Fruit fly (Drosophila melanogaster) whole organism, embryonic: ENCODE data around the gene Atg6.

Experiments used
- Abd-B ChIP-seq: fragments of 200-800 bp; sonication (Bioruptor generic); optimal IDR thresholded peaks from 2 replicates; lab custom pipeline; 2018; ENCODE audit warnings: missing biosample characterization, mild to moderate bottlenecking, missing genetic modification characterization, moderate library complexity
- Atf3 ChIP-seq: fragments of 200-800 bp; sonication (Bioruptor generic); optimal IDR thresholded peaks from 3 replicates; lab custom pipeline; 2016; ENCODE audit warnings: missing biosample characterization, missing genetic modification characterization
- B-H1 ChIP-seq: fragments of 200-800 bp; sonication (Bioruptor generic); IDR thresholded peaks from 3 replicates; pipeline ENCODE4 v1.3.6; 2022; ENCODE audit warnings: missing biosample characterization, missing genetic modification characterization
- BEAF-32 ChIP-seq: fragments of 200-800 bp; sonication (Bioruptor generic); optimal IDR thresholded peaks from 3 replicates; lab custom pipeline; 2017; ENCODE audit warnings: missing biosample characterization, missing genetic modification characterization, mild to moderate bottlenecking, moderate library complexity, missing genetic modification reagents
- BtbVII ChIP-seq: fragments of 200-800 bp; sonication (Bioruptor generic); optimal IDR thresholded peaks from 3 replicates; lab custom pipeline; 2017; ENCODE audit warnings: missing biosample characterization, mild to moderate bottlenecking, missing genetic modification characterization
- CG10321 ChIP-seq: fragments of 200-800 bp; sonication (Bioruptor generic); IDR thresholded peaks from 2 replicates; pipeline ENCODE4 v1.3.6; 2022; ENCODE audit warnings: missing biosample characterization, missing genetic modification characterization
- CG10959 ChIP-seq: fragments of 200-800 bp; sonication (Bioruptor generic); IDR thresholded peaks from 2 replicates; pipeline ENCODE4 v1.3.6; 2022; ENCODE audit warnings: missing biosample characterization, missing genetic modification characterization
- CG11504 ChIP-seq: fragments of 200-800 bp; sonication (Bioruptor generic); optimal IDR thresholded peaks from 3 replicates; lab custom pipeline; 2019; ENCODE audit warnings: missing biosample characterization, mild to moderate bottlenecking, missing genetic modification characterization, moderate library complexity
- CG14667 ChIP-seq: fragments of 200-800 bp; sonication (Bioruptor generic); IDR thresholded peaks from 2 replicates; pipeline ENCODE4 v1.3.6; 2022; ENCODE audit warnings: missing biosample characterization, missing genetic modification characterization
- CG18764 ChIP-seq: fragments of 200-800 bp; sonication (Bioruptor generic); optimal IDR thresholded peaks from 3 replicates; lab custom pipeline; 2016; ENCODE audit warnings: missing biosample characterization, missing genetic modification characterization
- CG30431 ChIP-seq: fragments of 200-800 bp; sonication (Bioruptor generic); optimal IDR thresholded peaks from 2 replicates; lab custom pipeline; 2017; ENCODE audit warnings: missing biosample characterization, missing genetic modification characterization
- CG32772 ChIP-seq: fragments of 200-800 bp; sonication (Bioruptor generic); IDR thresholded peaks from 2 replicates; pipeline ENCODE4 v1.3.6; 2022; ENCODE audit warnings: missing biosample characterization, missing genetic modification characterization
- CG33557 ChIP-seq: fragments of 200-800 bp; sonication (Bioruptor generic); optimal IDR thresholded peaks from 2 replicates; lab custom pipeline; 2019; ENCODE audit warnings: missing biosample characterization, mild to moderate bottlenecking, missing genetic modification characterization, moderate library complexity
- CG5180 ChIP-seq: fragments of 200-800 bp; sonication (Bioruptor generic); optimal IDR thresholded peaks from 3 replicates; lab custom pipeline; 2017; ENCODE audit warnings: missing biosample characterization, missing genetic modification characterization, mild to moderate bottlenecking, moderate library complexity, missing genetic modification reagents
- CG5245 ChIP-seq: fragments of 200-800 bp; sonication (Bioruptor generic); optimal IDR thresholded peaks from 3 replicates; lab custom pipeline; 2016; ENCODE audit warnings: missing biosample characterization, missing genetic modification characterization
- Dek ChIP-seq: fragments of 200-800 bp; sonication (Bioruptor generic); optimal IDR thresholded peaks from 3 replicates; lab custom pipeline; 2019; ENCODE audit warnings: missing biosample characterization, mild to moderate bottlenecking, missing genetic modification characterization, moderate library complexity
- Dref ChIP-seq: fragments of 200-800 bp; sonication (Bioruptor generic); IDR thresholded peaks from 2 replicates; pipeline ENCODE4 v1.3.6; 2022; ENCODE audit warnings: missing biosample characterization, missing genetic modification characterization
- Fer2 ChIP-seq: fragments of 200-800 bp; sonication (Bioruptor generic); optimal IDR thresholded peaks from 2 replicates; lab custom pipeline; 2018; ENCODE audit warnings: missing biosample characterization, mild to moderate bottlenecking, missing genetic modification characterization, moderate library complexity
- Hey ChIP-seq: fragments of 200-800 bp; sonication (Bioruptor generic); optimal IDR thresholded peaks from 3 replicates; lab custom pipeline; 2018; ENCODE audit warnings: missing biosample characterization, mild to moderate bottlenecking, missing genetic modification characterization
- Lpt ChIP-seq: fragments of >200 bp; optimal IDR thresholded peaks from 2 replicates; lab custom pipeline; 2018; ENCODE audit warnings: missing biosample characterization, missing genetic modification characterization
- NC2α ChIP-seq: fragments of 200-800 bp; sonication (Bioruptor generic); optimal IDR thresholded peaks from 2 replicates; lab custom pipeline; 2016; ENCODE audit warnings: missing biosample characterization, missing genetic modification characterization
- NFAT ChIP-seq: fragments of 200-800 bp; sonication (Bioruptor generic); IDR thresholded peaks from 2 replicates; pipeline ENCODE4 v1.3.6; 2022; ENCODE audit warnings: missing biosample characterization, missing genetic modification characterization
- NK7.1 ChIP-seq: fragments of 200-800 bp; sonication (Bioruptor generic); optimal IDR thresholded peaks from 3 replicates; lab custom pipeline; 2016; ENCODE audit warnings: missing biosample characterization, missing genetic modification characterization
- Optix ChIP-seq: fragments of 200-800 bp; sonication (Bioruptor generic); IDR thresholded peaks from 3 replicates; pipeline ENCODE4 v1.3.6; 2022; ENCODE audit warnings: missing biosample characterization, missing genetic modification characterization
- Six4 ChIP-seq: fragments of 200-800 bp; sonication (Bioruptor generic); optimal IDR thresholded peaks from 2 replicates; lab custom pipeline; 2016; ENCODE audit warnings: missing biosample characterization, missing genetic modification characterization
- Spps ChIP-seq: fragments of 200-800 bp; sonication (Bioruptor generic); optimal IDR thresholded peaks from 2 replicates; lab custom pipeline; 2018; ENCODE audit warnings: missing biosample characterization, mild to moderate bottlenecking, missing genetic modification characterization
- Ssrp ChIP-seq: fragments of 200-800 bp; sonication (Bioruptor generic); optimal IDR thresholded peaks from 2 replicates; lab custom pipeline; 2018; ENCODE audit warnings: missing biosample characterization, mild to moderate bottlenecking, missing genetic modification characterization, moderate library complexity
- Taf1 ChIP-seq: fragments of 200-800 bp; sonication (Bioruptor generic); IDR thresholded peaks from 2 replicates; pipeline ENCODE4 v1.3.6; 2022; ENCODE audit warnings: missing biosample characterization, missing genetic modification characterization
- ase ChIP-seq: fragments of 200-800 bp; sonication (Bioruptor generic); IDR thresholded peaks from 3 replicates; pipeline ENCODE4 v1.3.6; 2022; ENCODE audit warnings: missing biosample characterization, missing genetic modification characterization
- cato ChIP-seq: fragments of 200-800 bp; sonication (Bioruptor generic); optimal IDR thresholded peaks from 2 replicates; lab custom pipeline; 2016; ENCODE audit warnings: missing biosample characterization, missing genetic modification characterization, borderline replicate concordance
- croc ChIP-seq: fragments of 200-800 bp; sonication (Bioruptor generic); conservative IDR thresholded peaks from 3 replicates; pipeline ENCODE4 v1.3.6; 2022; ENCODE audit warnings: missing biosample characterization, missing genetic modification characterization
- dati ChIP-seq: fragments of 200-800 bp; sonication (Bioruptor generic); IDR thresholded peaks from 2 replicates; pipeline ENCODE4 v1.3.6; 2022; ENCODE audit warnings: missing biosample characterization, missing genetic modification characterization
- fd64A ChIP-seq: fragments of 200-800 bp; sonication (Bioruptor generic); optimal IDR thresholded peaks from 3 replicates; lab custom pipeline; 2018; ENCODE audit warnings: missing biosample characterization, mild to moderate bottlenecking, missing genetic modification characterization
- fd96Cb ChIP-seq: fragments of 200-800 bp; sonication (Bioruptor generic); optimal IDR thresholded peaks from 2 replicates; lab custom pipeline; 2018; ENCODE audit warnings: missing biosample characterization, mild to moderate bottlenecking, missing genetic modification characterization, moderate library complexity
- gcm2 ChIP-seq: fragments of 200-800 bp; sonication (Bioruptor generic); optimal IDR thresholded peaks from 2 replicates; lab custom pipeline; 2016; ENCODE audit warnings: missing biosample characterization, missing genetic modification characterization
- hkb ChIP-seq, 2 experiments: fragments of 200-800 bp in 1 of 2; fragments of >200 bp in 1 of 2; sonication (Bioruptor generic) in 1 of 2; IDR thresholded peaks in 1 of 2; optimal IDR thresholded peaks in 1 of 2; 2 replicates each; pipeline versions ENCODE4 v1.3.6 to Lab custom; 2017 to 2022; ENCODE audit warnings: missing biosample characterization in 1 of 2, missing genetic modification characterization in 1 of 2
- jigr1 ChIP-seq: fragments of 200-800 bp; sonication (Bioruptor generic); IDR thresholded peaks from 3 replicates; pipeline ENCODE4 v1.3.6; 2022; ENCODE audit warnings: missing biosample characterization, missing genetic modification characterization
- jumu ChIP-seq: fragments of 200-800 bp; sonication (Bioruptor generic); optimal IDR thresholded peaks from 3 replicates; lab custom pipeline; 2016; ENCODE audit warnings: missing biosample characterization, missing genetic modification characterization
- kni ChIP-seq: fragments of 200-800 bp; sonication (Bioruptor generic); optimal IDR thresholded peaks from 3 replicates; lab custom pipeline; 2017; ENCODE audit warnings: mild to moderate bottlenecking, missing biosample characterization, missing genetic modification reagents, missing genetic modification characterization
- mam ChIP-seq: fragments of 200-800 bp; sonication (Bioruptor generic); optimal IDR thresholded peaks from 3 replicates; lab custom pipeline; 2016; ENCODE audit warnings: missing biosample characterization, missing genetic modification characterization
- pnt ChIP-seq: fragments of 200-800 bp; sonication (Bioruptor generic); optimal IDR thresholded peaks from 3 replicates; lab custom pipeline; 2016; ENCODE audit warnings: missing biosample characterization, missing genetic modification characterization
- prd ChIP-seq, 3 experiments: fragments of >200 bp in 2 of 3; fragments of 200-800 bp in 1 of 3; sonication (Bioruptor generic) in 1 of 3; optimal IDR thresholded peaks in 2 of 3; IDR thresholded peaks in 1 of 3; 2 replicates in 2 of 3; 3 replicates in 1 of 3; pipeline versions ENCODE4 v1.3.6 to Lab custom; 2017 to 2022; ENCODE audit warnings: missing biosample characterization in 1 of 3, missing genetic modification characterization in 1 of 3
- schlank ChIP-seq: fragments of 200-800 bp; sonication (Bioruptor generic); optimal IDR thresholded peaks from 2 replicates; lab custom pipeline; 2018; ENCODE audit warnings: missing biosample characterization, mild to moderate bottlenecking, missing genetic modification characterization
- seq ChIP-seq: fragments of 200-800 bp; sonication (Bioruptor generic); IDR thresholded peaks from 2 replicates; pipeline ENCODE4 v1.3.6; 2022; ENCODE audit warnings: missing biosample characterization, missing genetic modification characterization
- slp2 ChIP-seq: fragments of 200-800 bp; sonication (Bioruptor generic); optimal IDR thresholded peaks from 2 replicates; lab custom pipeline; 2016; ENCODE audit warnings: missing biosample characterization, missing genetic modification characterization
- so ChIP-seq: fragments of 200-800 bp; sonication (Bioruptor generic); IDR thresholded peaks from 3 replicates; pipeline ENCODE4 v1.3.6; 2022; ENCODE audit warnings: missing biosample characterization, missing genetic modification characterization
- stc ChIP-seq: fragments of 200-800 bp; sonication (Bioruptor generic); IDR thresholded peaks from 2 replicates; pipeline ENCODE4 v1.3.6; 2022; ENCODE audit warnings: missing biosample characterization, missing genetic modification characterization
- stwl ChIP-seq: fragments of 200-800 bp; sonication (Bioruptor generic); optimal IDR thresholded peaks from 3 replicates; lab custom pipeline; 2018; ENCODE audit warnings: missing biosample characterization, mild to moderate bottlenecking, missing genetic modification characterization, moderate library complexity
- unpg ChIP-seq: fragments of 200-800 bp; sonication (Bioruptor generic); optimal IDR thresholded peaks from 3 replicates; lab custom pipeline; 2018; ENCODE audit warnings: missing biosample characterization, mild to moderate bottlenecking, missing genetic modification characterization, moderate library complexity
- zfh1 ChIP-seq: fragments of 200-800 bp; sonication (Bioruptor generic); IDR thresholded peaks from 3 replicates; pipeline ENCODE4 v1.3.6; 2022; ENCODE audit warnings: missing biosample characterization, missing genetic modification characterization

The Atg6 gene

DNA sequence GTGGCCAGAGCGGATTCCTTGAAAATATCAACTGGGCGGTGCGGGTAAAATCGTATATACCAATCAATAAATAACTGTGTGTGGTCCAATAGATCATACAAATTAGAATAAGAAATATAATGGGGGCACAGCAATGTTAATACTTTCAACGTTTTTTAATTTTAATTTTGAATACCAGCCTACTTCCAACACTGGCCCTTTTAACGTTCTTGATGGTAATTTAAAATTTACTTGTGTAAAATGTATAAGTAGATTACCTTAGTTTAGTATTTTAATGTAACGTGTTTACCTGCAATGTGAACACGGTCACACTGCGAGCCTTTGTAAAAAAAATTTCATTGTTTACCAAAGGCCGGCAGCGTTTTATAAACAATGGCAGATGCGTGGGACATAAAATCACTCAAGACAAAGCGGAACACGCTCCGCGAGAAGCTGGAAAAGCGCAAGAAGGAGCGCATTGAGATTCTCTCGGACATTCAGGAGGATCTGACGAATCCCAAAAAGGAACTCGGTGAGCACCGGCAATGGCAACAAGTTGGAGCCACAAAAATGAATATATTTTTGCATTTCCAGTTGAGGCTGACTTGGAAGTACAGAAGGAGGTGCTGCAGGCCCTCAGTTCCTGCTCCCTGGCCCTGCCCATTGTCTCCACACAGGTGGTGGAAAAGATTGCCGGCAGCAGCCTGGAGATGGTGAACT is 18.6 kb downstream of the Atg6 start, which contains the start of the genes KrT95D and Mettl3 (continued):
- no peak for TF ChIP-seq Spps (tag; lab: Kevin White, UChicago)
- TF ChIP-seq fd64A (GFP tag; lab: Kevin White, UChicago): no peak
- peak; percentile 94 for TF ChIP-seq CG11504 (tag; lab: Kevin White, UChicago)
- no peak for TF ChIP-seq gcm2
- peak; percentile 93 for TF ChIP-seq stwl (tag; lab: Kevin White, UChicago)
- no peak for TF ChIP-seq mam
- no peak for TF ChIP-seq Taf1 (GFP tag; lab: Robert Waterston, UW)
- peak; percentile 32 for TF ChIP-seq hkb (optimal IDR thresholded peaks at IDR 0.05; lab: Kevin White, UChicago)
- TF ChIP-seq hkb (GFP tag; IDR thresholded peaks at IDR 0.05; lab: Robert Waterston, UW): no peak
- TF ChIP-seq CG10959: no peak
- no peak for TF ChIP-seq pnt (GFP tag; lab: Kevin White, UChicago)
- no peak for TF ChIP-seq fd96Cb (tag; lab: Kevin White, UChicago)
- peak; percentile 20 for TF ChIP-seq Abd-B (GFP tag; lab: Kevin White, UChicago)
- no peak for TF ChIP-seq CG5245 (GFP tag; lab: Kevin White, UChicago)
- TF ChIP-seq Optix (GFP tag; lab: Robert Waterston, UW): no peak
- no peak for TF ChIP-seq unpg
- TF ChIP-seq stc (GFP tag; lab: Robert Waterston, UW): no peak
- TF ChIP-seq Ssrp (tag; lab: Kevin White, UChicago): no peak
- no peak for TF ChIP-seq Six4
- TF ChIP-seq seq (GFP tag; lab: Robert Waterston, UW): no peak
- no peak for TF ChIP-seq CG5180
- no peak for TF ChIP-seq Lpt (GFP tag; lab: Kevin White, UChicago)
- TF ChIP-seq kni (GFP tag; lab: Kevin White, UChicago): peak; percentile 11
- TF ChIP-seq so (GFP tag; lab: Robert Waterston, UW): no peak
- TF ChIP-seq CG32772 (GFP tag; lab: Robert Waterston, UW): peak; percentile 59
- no peak for TF ChIP-seq NFAT
- no peak for TF ChIP-seq prd (optimal IDR thresholded peaks at IDR 0.05; lab: Kevin White, UChicago)
- TF ChIP-seq prd (GFP tag; IDR thresholded peaks at IDR 0.05; lab: Robert Waterston, UW): no peak
- TF ChIP-seq Dek: no peak
- no peak for TF ChIP-seq schlank (tag; lab: Kevin White, UChicago)
- TF ChIP-seq BtbVII (GFP tag; lab: Kevin White, UChicago): no peak
- no peak for TF ChIP-seq CG10321
- TF ChIP-seq CG14667 (GFP tag; lab: Robert Waterston, UW): no peak
- no peak for TF ChIP-seq croc (GFP tag; lab: Robert Waterston, UW)
- TF ChIP-seq jigr1 (GFP tag; lab: Robert Waterston, UW): no peak
- no peak for TF ChIP-seq CG30431 (GFP tag; lab: Kevin White, UChicago)
- no peak for TF ChIP-seq slp2 (GFP tag; lab: Kevin White, UChicago)
- TF ChIP-seq CG18764: no peak
- TF ChIP-seq NK7.1 (GFP tag; lab: Kevin White, UChicago): no peak
- no peak for TF ChIP-seq CG33557 (GFP tag; lab: Kevin White, UChicago)
- TF ChIP-seq BEAF-32 (GFP tag; lab: Kevin White, UChicago): peak; percentile 56
- no peak for TF ChIP-seq jumu (GFP tag; lab: Kevin White, UChicago)
- no peak for TF ChIP-seq ase (GFP tag; lab: Robert Waterston, UW)
- no peak for TF ChIP-seq B-H1 (GFP tag; lab: Robert Waterston, UW)
- TF ChIP-seq Atf3 (GFP tag; lab: Kevin White, UChicago): no peak
- no peak for TF ChIP-seq Hey (tag; lab: Kevin White, UChicago)
- no peak for TF ChIP-seq Dref
- TF ChIP-seq dati (GFP tag; lab: Robert Waterston, UW): no peak
- no peak for TF ChIP-seq NC2α
- TF ChIP-seq zfh1 (GFP tag; lab: Robert Waterston, UW): no peak
- no peak for TF ChIP-seq Fer2 (tag; lab: Kevin White, UChicago)
- TF ChIP-seq cato: no peak
